Worm (Caenorhabditis elegans) whole organism, midembryonic: ENCODE results near the gene Y37E11AM.4.

Experiments
- T22C8.4 ChIP-seq: fragments of 200-800 bp; sonication (Bioruptor generic); IDR thresholded peaks from 2 replicates; pipeline ENCODE4 v1.3.6; 2022; ENCODE audit warnings: missing genetic modification characterization, missing compliant biosample characterization
- med-1 ChIP-seq: sonication (generic microtip); optimal IDR thresholded peaks from 2 replicates; lab custom pipeline; 2017; ENCODE audit warnings: missing genetic modification characterization, mild to moderate bottlenecking, missing compliant biosample characterization, antibody characterized with exemption, missing genetic modification reagents; ENCODE audit not compliant: insufficient read depth
- tab-1 ChIP-seq: fragments of 200-800 bp; sonication (Bioruptor generic); IDR thresholded peaks from 2 replicates; pipeline ENCODE4 v1.3.6; 2022; ENCODE audit warnings: missing genetic modification characterization, missing compliant biosample characterization
- ztf-29 ChIP-seq: fragments of 200-800 bp; sonication (Bioruptor generic); IDR thresholded peaks from 2 replicates; pipeline ENCODE4 v1.3.6; 2022; ENCODE audit warnings: missing genetic modification reagents, missing genetic modification characterization, missing compliant biosample characterization

- TF ChIP-seq ztf-29 (GFP tag; lab: Robert Waterston, UW) (no peak), tab-1 (GFP tag; lab: Robert Waterston, UW) (no peak), med-1 (GFP tag; lab: Kevin White, UChicago) (no peak), T22C8.4 (GFP tag; lab: Robert Waterston, UW) (no peak)
Observed at ce11 chrIV:3722690-3723089, at the start of gene Y37E11AM.4.
